Worm (Caenorhabditis elegans) whole organism, early embryonic: Measurements from ENCODE around the gene Y82E9BR.14.

Experiments
- ama-1 ChIP-seq: fragments of 150-350 bp; optimal IDR thresholded peaks from 2 replicates; lab custom pipeline; 2014
- sea-1 ChIP-seq: fragments of 200-800 bp; sonication (Bioruptor generic); conservative IDR thresholded peaks from 2 replicates; pipeline ENCODE4 v1.3.6; 2022; ENCODE audit warnings: missing genetic modification characterization, missing compliant biosample characterization
- tbx-37 ChIP-seq: fragments of 200-800 bp; sonication (Bioruptor generic); conservative IDR thresholded peaks from 2 replicates; pipeline ENCODE4 v1.3.6; 2022; ENCODE audit warnings: missing genetic modification reagents, missing genetic modification characterization, missing compliant biosample characterization

- TF ChIP-seq tbx-37 (peak; percentile 68), ama-1 (lab: Kevin White, UChicago) (no peak), sea-1 (GFP tag; lab: Robert Waterston, UW) (peak; percentile 70)
Observed at ce11 chrIII:1424305-1424704, 10.4 kb upstream of the Y82E9BR.14 start.
